Worm (Caenorhabditis elegans): ENCODE measurements around the gene K09C6.10.

The K09C6.10 gene

ce11 chrV:856549-856948 is 17.3 kb downstream of the K09C6.10 start, which contains the start of gene K09C6.2:
Gene K09C6.2, plus strand, starts transcription at chrV:856849.
- TF ChIP-seq pes-1 (GFP tag; IDR thresholded peaks at IDR 0.05) (no peak), hnd-1 (tag; optimal IDR thresholded peaks at IDR 0.05) (no peak), tbx-11 (GFP tag; IDR thresholded peaks at IDR 0.05) (no peak), ets-7 (tag; optimal IDR thresholded peaks at IDR 0.05) (no peak), ceh-36 (tag; optimal IDR thresholded peaks at IDR 0.05) (no peak), tbx-37 (GFP tag; conservative IDR thresholded peaks at IDR 0.05) (no peak), scrt-1 (GFP tag; IDR thresholded peaks at IDR 0.05) (no peak), ama-1 (optimal IDR thresholded peaks at IDR 0.05) (no peak), flt-1 (GFP tag; IDR thresholded peaks at IDR 0.05) (no peak), sea-1 (GFP tag; conservative IDR thresholded peaks at IDR 0.05) (no peak), hmbx-1 (tag; optimal IDR thresholded peaks at IDR 0.05) (no peak), hmg-4 (GFP tag; optimal IDR thresholded peaks at IDR 0.05) (no peak), F13C5.2 (tag; optimal IDR thresholded peaks at IDR 0.05) (no peak), tra-4 (tag; optimal IDR thresholded peaks at IDR 0.05) (no peak)

- TF ChIP-seq ets-7 (tag; optimal IDR thresholded peaks at IDR 0.05) (no peak), tra-4 (tag; optimal IDR thresholded peaks at IDR 0.05) (no peak), hnd-1 (tag; optimal IDR thresholded peaks at IDR 0.05) (no peak), B0310.2 (tag; optimal IDR thresholded peaks at IDR 0.05) (no peak), F13C5.2 (tag; optimal IDR thresholded peaks at IDR 0.05) (no peak), flt-1 (GFP tag; IDR thresholded peaks at IDR 0.05) (peak; percentile 44; the same call in 1 of the 2 replicates), tbx-11 (GFP tag; IDR thresholded peaks at IDR 0.05) (no peak), ceh-13 (GFP tag; optimal IDR thresholded peaks at IDR 0.05) (no peak), sea-1 (GFP tag; conservative IDR thresholded peaks at IDR 0.05) (no peak), tbx-37 (GFP tag; conservative IDR thresholded peaks at IDR 0.05) (no peak), aly-1 (tag; optimal IDR thresholded peaks at IDR 0.05) (no peak), hmg-4 (GFP tag; optimal IDR thresholded peaks at IDR 0.05) (no peak), scrt-1 (GFP tag; IDR thresholded peaks at IDR 0.05) (no peak), pes-1 (GFP tag; IDR thresholded peaks at IDR 0.05) (peak; percentile 62), ceh-36 (tag; optimal IDR thresholded peaks at IDR 0.05) (no peak)
Observed at ce11 chrV:858841-859456, 19.7 kb downstream of the K09C6.10 start.

- TF ChIP-seq tbx-11 (GFP tag; IDR thresholded peaks at IDR 0.05) (no peak), ceh-13 (GFP tag; optimal IDR thresholded peaks at IDR 0.05) (no peak), hmg-4 (GFP tag; optimal IDR thresholded peaks at IDR 0.05) (no peak), hmbx-1 (tag; optimal IDR thresholded peaks at IDR 0.05) (no peak), flt-1 (GFP tag; IDR thresholded peaks at IDR 0.05) (no peak), pes-1 (GFP tag; IDR thresholded peaks at IDR 0.05) (no peak), sea-1 (GFP tag; conservative IDR thresholded peaks at IDR 0.05) (no peak), F13C5.2 (tag; optimal IDR thresholded peaks at IDR 0.05) (no peak), scrt-1 (GFP tag; IDR thresholded peaks at IDR 0.05) (no peak), tra-4 (tag; optimal IDR thresholded peaks at IDR 0.05) (no peak), ama-1 (optimal IDR thresholded peaks at IDR 0.05) (no peak), tbx-37 (GFP tag; conservative IDR thresholded peaks at IDR 0.05) (no peak), hnd-1 (tag; optimal IDR thresholded peaks at IDR 0.05) (no peak), B0310.2 (tag; optimal IDR thresholded peaks at IDR 0.05) (no peak), aly-1 (tag; optimal IDR thresholded peaks at IDR 0.05) (no peak), ceh-36 (tag; optimal IDR thresholded peaks at IDR 0.05) (no peak)
Observed at ce11 chrV:866729-867128, 27.5 kb downstream of the K09C6.10 start, which contains the start of gene T02B11.3. Gene T02B11.3, minus strand, starts transcription at chrV:866829.

ce11 chrV:871029-871428 is 31.8 kb downstream of the K09C6.10 start, which contains the start of gene T02B11.4:
Gene T02B11.4, minus strand, starts transcription at chrV:871129.
- no peak for TF ChIP-seq sea-1 (GFP tag; conservative IDR thresholded peaks at IDR 0.05)
- TF ChIP-seq tbx-11 (GFP tag; IDR thresholded peaks at IDR 0.05) = no peak
- TF ChIP-seq scrt-1 (GFP tag; IDR thresholded peaks at IDR 0.05) = no peak
- no peak for TF ChIP-seq F13C5.2 (tag; optimal IDR thresholded peaks at IDR 0.05)
- TF ChIP-seq hnd-1 (tag; optimal IDR thresholded peaks at IDR 0.05) = no peak
- no peak for TF ChIP-seq hmbx-1 (tag; optimal IDR thresholded peaks at IDR 0.05)
- TF ChIP-seq ets-7 (tag; optimal IDR thresholded peaks at IDR 0.05) = no peak

ce11 chrV:875945-876344 is 36.7 kb downstream of the K09C6.10 start, which contains the start of gene T02B11.9:
Gene T02B11.9, plus strand, starts transcription at chrV:876245.
- no peak for TF ChIP-seq tbx-11 (GFP tag; IDR thresholded peaks at IDR 0.05)
- no peak for TF ChIP-seq ama-1 (optimal IDR thresholded peaks at IDR 0.05)
- no peak for TF ChIP-seq ceh-36 (tag; optimal IDR thresholded peaks at IDR 0.05)
- no peak for TF ChIP-seq flt-1 (GFP tag; IDR thresholded peaks at IDR 0.05)
- TF ChIP-seq F13C5.2 (tag; optimal IDR thresholded peaks at IDR 0.05) = no peak
- TF ChIP-seq pes-1 (GFP tag; IDR thresholded peaks at IDR 0.05) = no peak
- TF ChIP-seq scrt-1 (GFP tag; IDR thresholded peaks at IDR 0.05) = no peak
- no peak for TF ChIP-seq hnd-1 (tag; optimal IDR thresholded peaks at IDR 0.05)
- no peak for TF ChIP-seq tra-4 (tag; optimal IDR thresholded peaks at IDR 0.05)
- no peak for TF ChIP-seq hmg-4 (GFP tag; optimal IDR thresholded peaks at IDR 0.05)
- no peak for TF ChIP-seq hmbx-1 (tag; optimal IDR thresholded peaks at IDR 0.05)
- TF ChIP-seq B0310.2 (tag; optimal IDR thresholded peaks at IDR 0.05) = no peak
- TF ChIP-seq tbx-37 (GFP tag; conservative IDR thresholded peaks at IDR 0.05) = no peak
- no peak for TF ChIP-seq sea-1 (GFP tag; conservative IDR thresholded peaks at IDR 0.05)
- no peak for TF ChIP-seq aly-1 (tag; optimal IDR thresholded peaks at IDR 0.05)
- TF ChIP-seq ets-7 (tag; optimal IDR thresholded peaks at IDR 0.05) = no peak
- TF ChIP-seq ceh-13 (GFP tag; optimal IDR thresholded peaks at IDR 0.05) = no peak

DNA sequence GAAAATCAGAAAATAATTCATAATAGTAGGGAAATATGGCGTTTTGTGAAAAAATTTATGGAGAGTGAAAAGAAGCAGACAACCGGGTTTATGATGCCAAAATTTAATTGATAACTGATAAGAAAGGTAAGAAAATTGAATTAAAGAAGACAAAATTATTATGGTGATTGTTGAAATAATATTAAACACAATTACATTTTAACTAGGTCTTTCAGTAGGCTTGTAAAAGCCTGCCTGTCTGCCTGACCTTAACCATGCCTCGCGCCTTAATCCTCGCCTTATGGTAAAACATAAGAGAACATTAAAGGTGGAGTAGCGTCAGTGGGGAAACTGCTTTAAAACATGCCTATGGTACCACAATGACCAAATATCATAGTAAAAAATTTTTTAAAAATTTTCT is 39.3 kb downstream of the K09C6.10 start, which contains the start of gene T02B11.8:
Gene T02B11.8 (minus strand): TSS at position 101 of the 400 bp plus-strand sequence.
- TF ChIP-seq tbx-37 (GFP tag; conservative IDR thresholded peaks at IDR 0.05) (no peak), scrt-1 (GFP tag; IDR thresholded peaks at IDR 0.05) (no peak), ceh-36 (tag; optimal IDR thresholded peaks at IDR 0.05) (no peak), F13C5.2 (tag; optimal IDR thresholded peaks at IDR 0.05) (no peak)

DNA sequence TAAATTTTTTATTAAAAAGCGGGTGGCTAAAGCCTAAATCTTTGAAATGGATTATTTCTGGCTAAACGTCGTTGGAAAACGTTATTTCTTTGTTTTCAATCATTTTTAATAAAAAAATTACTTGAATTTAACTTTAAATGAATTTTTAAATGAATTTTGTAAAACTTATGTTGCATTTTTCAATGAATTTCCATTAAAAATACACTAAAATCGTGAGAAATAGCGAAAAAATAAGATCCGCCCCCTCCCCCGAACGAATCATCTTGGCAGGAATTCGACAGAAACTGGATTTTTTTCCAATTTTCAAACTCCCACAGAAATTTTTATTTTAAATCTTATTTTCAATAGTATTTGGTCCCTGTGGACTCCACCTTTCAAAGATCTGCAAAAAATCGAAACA is 40.0 kb downstream of the K09C6.10 start, which contains the start of gene srg-53:
Gene srg-53 (plus strand): TSS at position 301 of the 400 bp plus-strand sequence.
- TF ChIP-seq sea-1 (GFP tag; conservative IDR thresholded peaks at IDR 0.05) (no peak), tbx-37 (GFP tag; conservative IDR thresholded peaks at IDR 0.05) (no peak), ceh-13 (GFP tag; optimal IDR thresholded peaks at IDR 0.05) (no peak)
